Fruit fly (Drosophila melanogaster) whole organism, wandering third instar larva: Measurements from ENCODE around the gene VhaPPA1-1.

Experiments used
- Abd-B ChIP-seq: fragments of >200 bp; optimal IDR thresholded peaks from 2 replicates; lab custom pipeline; 2017; ENCODE audit warnings: missing biosample characterization, missing genetic modification characterization
- CG32264 ChIP-seq: fragments of 200-800 bp; sonication (Bioruptor generic); optimal IDR thresholded peaks from 2 replicates; lab custom pipeline; 2016; ENCODE audit warnings: missing biosample characterization, missing genetic modification characterization
- CG9705 ChIP-seq: fragments of 200-800 bp; sonication (Bioruptor generic); optimal IDR thresholded peaks from 2 replicates; lab custom pipeline; 2018; ENCODE audit warnings: missing biosample characterization, mild to moderate bottlenecking, missing genetic modification characterization
- Dfd ChIP-seq: fragments of >200 bp; optimal IDR thresholded peaks from 2 replicates; lab custom pipeline; 2017; ENCODE audit warnings: missing biosample characterization, missing genetic modification characterization
- Dif ChIP-seq: fragments of 200-275, 200-300 bp; sonication (Bioruptor generic); optimal IDR thresholded peaks from 2 replicates; lab custom pipeline; 2018; ENCODE audit warnings: missing biosample characterization, missing genetic modification characterization; ENCODE audit not compliant: partially characterized antibody
- HLH106 ChIP-seq: fragments of 200-800 bp; optimal IDR thresholded peaks from 3 replicates; lab custom pipeline; 2019; ENCODE audit warnings: missing biosample characterization, mild to moderate bottlenecking, missing genetic modification characterization, moderate library complexity
- Hnf4 ChIP-seq: fragments of 200-800 bp; sonication (Bioruptor generic); optimal IDR thresholded peaks from 2 replicates; lab custom pipeline; 2016; ENCODE audit warnings: missing biosample characterization, mild to moderate bottlenecking, missing genetic modification characterization
- Hr83 ChIP-seq: fragments of 200-300 bp; sonication (Bioruptor generic); optimal IDR thresholded peaks from 2 replicates; lab custom pipeline; 2016; ENCODE audit warnings: missing biosample characterization, mild to moderate bottlenecking, missing genetic modification characterization, moderate library complexity; ENCODE audit not compliant: poor library complexity, severe bottlenecking
- Jra ChIP-seq: sonication (Bioruptor generic); optimal IDR thresholded peaks from 2 replicates; lab custom pipeline; 2016; ENCODE audit warnings: missing biosample characterization, missing genetic modification characterization
- Mio ChIP-seq: sonication (Bioruptor generic); optimal IDR thresholded peaks from 2 replicates; lab custom pipeline; 2016; ENCODE audit warnings: missing biosample characterization, missing genetic modification characterization
- Myc ChIP-seq: fragments of >200 bp; optimal IDR thresholded peaks from 2 replicates; lab custom pipeline; 2017
- N ChIP-seq: fragments of >200 bp; optimal IDR thresholded peaks from 2 replicates; lab custom pipeline; 2018; ENCODE audit warnings: missing biosample characterization, missing external identifiers, missing genetic modification characterization
- OdsH ChIP-seq: fragments of 200-800 bp; sonication (Bioruptor generic); optimal IDR thresholded peaks from 2 replicates; lab custom pipeline; 2016; ENCODE audit warnings: missing biosample characterization, mild to moderate bottlenecking, missing genetic modification characterization
- Rel ChIP-seq, 2 experiments: fragments of 200-800 bp; sonication (Bioruptor generic) in 1 of 2; optimal IDR thresholded peaks; 2 replicates in 1 of 2; 3 replicates in 1 of 2; lab custom pipeline; 2016 to 2019; ENCODE audit warnings: mild to moderate bottlenecking in 2 of 2, missing biosample characterization in 2 of 2, missing genetic modification characterization in 2 of 2, moderate library complexity in 1 of 2
- Sp1 ChIP-seq: fragments of 200-800 bp; sonication (Bioruptor generic); optimal IDR thresholded peaks from 3 replicates; lab custom pipeline; 2019; ENCODE audit warnings: missing biosample characterization, mild to moderate bottlenecking, missing genetic modification characterization, moderate library complexity
- Vsx2 ChIP-seq: fragments of 200-300, 225-300 bp; sonication (Bioruptor generic); optimal IDR thresholded peaks from 2 replicates; lab custom pipeline; 2018; ENCODE audit warnings: missing biosample characterization, missing genetic modification characterization; ENCODE audit not compliant: partially characterized antibody
- brk ChIP-seq: fragments of 200-800 bp; sonication (Bioruptor generic); optimal IDR thresholded peaks from 2 replicates; lab custom pipeline; 2016; ENCODE audit warnings: missing biosample characterization, mild to moderate bottlenecking, missing genetic modification characterization
- dl ChIP-seq, 2 experiments: fragments of 175-275, 200-275 bp in 1 of 2; fragments of 200-275 bp in 1 of 2; sonication (Bioruptor generic); optimal IDR thresholded peaks; lab custom pipeline; 2018; ENCODE audit warnings: mild to moderate bottlenecking in 2 of 2, missing biosample characterization in 2 of 2, missing genetic modification characterization in 2 of 2, moderate library complexity in 2 of 2; ENCODE audit not compliant: partially characterized antibody in 2 of 2, insufficient read depth in 1 of 2
- dmrt93B ChIP-seq: fragments of 200-800 bp; sonication (Bioruptor generic); optimal IDR thresholded peaks from 2 replicates; lab custom pipeline; 2018; ENCODE audit warnings: missing biosample characterization, mild to moderate bottlenecking, missing genetic modification characterization
- dsf ChIP-seq: sonication (Bioruptor generic); optimal IDR thresholded peaks from 2 replicates; lab custom pipeline; 2016; ENCODE audit warnings: missing biosample characterization, missing genetic modification characterization, borderline replicate concordance
- ey ChIP-seq: fragments of 200-800 bp; sonication (Bioruptor generic); optimal IDR thresholded peaks from 2 replicates; lab custom pipeline; 2016; ENCODE audit warnings: missing biosample characterization, missing genetic modification characterization
- foxo ChIP-seq, 2 experiments: fragments of 200-800 bp; sonication (Bioruptor generic); optimal IDR thresholded peaks; 2 replicates in 1 of 2; 3 replicates in 1 of 2; lab custom pipeline; 2016 to 2017; ENCODE audit warnings: missing biosample characterization in 2 of 2, missing genetic modification characterization in 2 of 2
- fru ChIP-seq: fragments of 200-800 bp; sonication (Bioruptor generic); optimal IDR thresholded peaks from 3 replicates; lab custom pipeline; 2016; ENCODE audit warnings: missing biosample characterization, mild to moderate bottlenecking, missing genetic modification characterization
- h ChIP-seq: fragments of 200-800 bp; sonication (Bioruptor generic); optimal IDR thresholded peaks from 3 replicates; lab custom pipeline; 2016; ENCODE audit warnings: missing biosample characterization, mild to moderate bottlenecking, missing genetic modification characterization
- lola ChIP-seq: fragments of >200 bp; optimal IDR thresholded peaks from 2 replicates; lab custom pipeline; 2017; ENCODE audit warnings: missing biosample characterization, missing genetic modification characterization
- pan ChIP-seq: fragments of >200 bp; optimal IDR thresholded peaks from 2 replicates; lab custom pipeline; 2017
- psq ChIP-seq: fragments of 200-800 bp; sonication (Bioruptor generic); optimal IDR thresholded peaks from 3 replicates; lab custom pipeline; 2017; ENCODE audit warnings: missing biosample characterization, mild to moderate bottlenecking, missing genetic modification characterization, moderate library complexity
- rgr ChIP-seq: fragments of 200-800 bp; sonication (Bioruptor generic); optimal IDR thresholded peaks from 3 replicates; lab custom pipeline; 2016; ENCODE audit warnings: missing biosample characterization, mild to moderate bottlenecking, missing genetic modification characterization
- sage ChIP-seq: fragments of 200-800 bp; sonication (Bioruptor generic); optimal IDR thresholded peaks from 2 replicates; lab custom pipeline; 2016; ENCODE audit warnings: missing biosample characterization, mild to moderate bottlenecking, missing genetic modification characterization
- sv ChIP-seq: fragments of 200-800 bp; sonication (Bioruptor generic); optimal IDR thresholded peaks from 3 replicates; lab custom pipeline; 2016; ENCODE audit warnings: missing biosample characterization, missing genetic modification characterization
- tai ChIP-seq: sonication (Bioruptor generic); optimal IDR thresholded peaks from 2 replicates; lab custom pipeline; 2016; ENCODE audit warnings: missing biosample characterization, missing genetic modification characterization
- usp ChIP-seq: fragments of >200 bp; optimal IDR thresholded peaks from 2 replicates; lab custom pipeline; 2017; ENCODE audit warnings: missing biosample characterization, missing genetic modification characterization
- woc ChIP-seq: sonication (Bioruptor generic); optimal IDR thresholded peaks from 2 replicates; lab custom pipeline; 2016; ENCODE audit warnings: missing biosample characterization, mild to moderate bottlenecking, missing genetic modification characterization

VhaPPA1-1 gene

dm6 chr3R:14903837-14904431 lies at the start of gene VhaPPA1-1:
TSS of gene VhaPPA1-1 (minus strand) at chr3R:14904061.
- no peak for TF ChIP-seq sage (GFP tag; lab: Kevin White, UChicago)
- peak; percentile 0 for TF ChIP-seq rgr (GFP tag; lab: Kevin White, UChicago)
- no peak for TF ChIP-seq N
- no peak for TF ChIP-seq lola (GFP tag; lab: Kevin White, UChicago)
- peak; percentile 39 for TF ChIP-seq h (GFP tag; lab: Kevin White, UChicago)
- peak in 1 of 2 experiments; percentile 20 for TF ChIP-seq foxo (GFP tag; optimal IDR thresholded peaks at IDR 0.05; lab: Kevin White, UChicago)
- peak; percentile 40 for TF ChIP-seq HLH106 (tag; lab: Kevin White, UChicago)
- peak; percentile 99 for TF ChIP-seq Myc (lab: Kevin White, UChicago)
- peak; percentile 32 for TF ChIP-seq Sp1 (GFP tag; lab: Kevin White, UChicago)
- no peak for TF ChIP-seq Hnf4 (GFP tag; lab: Kevin White, UChicago)
- no peak for TF ChIP-seq Hr83 (GFP tag; lab: Kevin White, UChicago)
- no peak for TF ChIP-seq usp (GFP tag; lab: Kevin White, UChicago)
- no peak for TF ChIP-seq sv
- TF ChIP-seq woc (GFP tag; lab: Kevin White, UChicago) = peak; percentile 89
- TF ChIP-seq brk = no peak
- TF ChIP-seq tai (GFP tag; lab: Kevin White, UChicago) = no peak
- TF ChIP-seq OdsH = no peak
- no peak for TF ChIP-seq Mio (GFP tag; lab: Kevin White, UChicago)
- no peak for TF ChIP-seq fru (GFP tag; lab: Kevin White, UChicago)
- TF ChIP-seq CG9705 (GFP tag; lab: Kevin White, UChicago) = no peak
- no peak for TF ChIP-seq Jra

dm6 chr3R:14917927-14918829 lies 14.3 kb upstream of the VhaPPA1-1 start, which contains the start of gene Sdr:
TSS of gene Sdr (plus strand) at chr3R:14918628.
- TF ChIP-seq sage (GFP tag; lab: Kevin White, UChicago) (peak; percentile 22), Vsx2 (GFP tag; lab: Kevin White, UChicago) (peak; percentile 90), Dfd (no peak), dsf (no peak), foxo (GFP tag; optimal IDR thresholded peaks at IDR 0.05; lab: Kevin White, UChicago) (peak in 1 of 2 experiments; percentile 84), CG32264 (GFP tag; lab: Kevin White, UChicago) (no peak), fru (GFP tag; lab: Kevin White, UChicago) (peak; percentile 77), woc (GFP tag; lab: Kevin White, UChicago) (peak; percentile 75), ey (GFP tag; lab: Kevin White, UChicago) (peak; percentile 61), tai (GFP tag; lab: Kevin White, UChicago) (peak; percentile 37), HLH106 (tag; lab: Kevin White, UChicago) (peak; percentile 79), psq (GFP tag; lab: Kevin White, UChicago) (peak; percentile 77), h (GFP tag; lab: Kevin White, UChicago) (peak; percentile 80), Sp1 (GFP tag; lab: Kevin White, UChicago) (peak; percentile 84), Rel (GFP tag; optimal IDR thresholded peaks at IDR 0.05; lab: Kevin White, UChicago) (no peak), Rel (tag; optimal IDR thresholded peaks at IDR 0.05; lab: Kevin White, UChicago) (peak; percentile 32), dl (GFP tag; optimal IDR thresholded peaks at IDR 0.05; lab: Kevin White, UChicago; ENCODE audit: insufficient read depth in 1 of 2, partially characterized antibody in 2 of 2) (no peak), OdsH (peak; percentile 71), dmrt93B (GFP tag; lab: Kevin White, UChicago) (peak; percentile 67), rgr (GFP tag; lab: Kevin White, UChicago) (peak; percentile 66), CG9705 (GFP tag; lab: Kevin White, UChicago) (peak; percentile 49)
- TF ChIP-seq, all 38 proteins: peak for 16

dm6 chr3R:14912449-14912987 lies 8.7 kb upstream of the VhaPPA1-1 start:
- no peak for TF ChIP-seq Jra
- no peak for TF ChIP-seq Abd-B (GFP tag; lab: Kevin White, UChicago)
- no peak for TF ChIP-seq Dif (GFP tag; lab: Kevin White, UChicago)
- no peak for TF ChIP-seq usp (GFP tag; lab: Kevin White, UChicago)
- TF ChIP-seq pan (lab: Kevin White, UChicago) = no peak
- TF ChIP-seq brk = no peak
- no peak for TF ChIP-seq Mio (GFP tag; lab: Kevin White, UChicago)
- TF ChIP-seq CG32264 (GFP tag; lab: Kevin White, UChicago) = no peak
- TF ChIP-seq dmrt93B (GFP tag; lab: Kevin White, UChicago) = no peak
- no peak for TF ChIP-seq Hr83 (GFP tag; lab: Kevin White, UChicago)
- TF ChIP-seq sv = no peak
- no peak for TF ChIP-seq ey (GFP tag; lab: Kevin White, UChicago)
- no peak for TF ChIP-seq fru (GFP tag; lab: Kevin White, UChicago)
- no peak for TF ChIP-seq h (GFP tag; lab: Kevin White, UChicago)
